Fruit fly (Drosophila melanogaster): ENCODE data around the gene CG32432.

CG32432 gene

dm6 chr3L:20923030-20923591, 38.1 kb upstream of the CG32432 start (continued):
- peak; percentile 87 for TF ChIP-seq CG6808 (GFP tag; optimal IDR thresholded peaks at IDR 0.05)
- peak; percentile 83 to 88 for TF ChIP-seq ss (GFP tag; optimal IDR thresholded peaks at IDR 0.05)
- TF ChIP-seq Eip75B (GFP tag; optimal IDR thresholded peaks at IDR 0.05), result peak; percentile 79
- TF ChIP-seq spab (GFP tag; optimal IDR thresholded peaks at IDR 0.05), result peak; percentile 85
- TF ChIP-seq CG11902 (GFP tag; optimal IDR thresholded peaks at IDR 0.05), result peak; percentile 16
- peak; percentile 60 for TF ChIP-seq Met (GFP tag; optimal IDR thresholded peaks at IDR 0.05)
- TF ChIP-seq Hr4 (GFP tag; optimal IDR thresholded peaks at IDR 0.05), result peak; percentile 84
- no peak for TF ChIP-seq Hr38 (GFP tag; optimal IDR thresholded peaks at IDR 0.05)
- TF ChIP-seq Hr39 (GFP tag; optimal IDR thresholded peaks at IDR 0.05), result peak; percentile 48

DNA sequence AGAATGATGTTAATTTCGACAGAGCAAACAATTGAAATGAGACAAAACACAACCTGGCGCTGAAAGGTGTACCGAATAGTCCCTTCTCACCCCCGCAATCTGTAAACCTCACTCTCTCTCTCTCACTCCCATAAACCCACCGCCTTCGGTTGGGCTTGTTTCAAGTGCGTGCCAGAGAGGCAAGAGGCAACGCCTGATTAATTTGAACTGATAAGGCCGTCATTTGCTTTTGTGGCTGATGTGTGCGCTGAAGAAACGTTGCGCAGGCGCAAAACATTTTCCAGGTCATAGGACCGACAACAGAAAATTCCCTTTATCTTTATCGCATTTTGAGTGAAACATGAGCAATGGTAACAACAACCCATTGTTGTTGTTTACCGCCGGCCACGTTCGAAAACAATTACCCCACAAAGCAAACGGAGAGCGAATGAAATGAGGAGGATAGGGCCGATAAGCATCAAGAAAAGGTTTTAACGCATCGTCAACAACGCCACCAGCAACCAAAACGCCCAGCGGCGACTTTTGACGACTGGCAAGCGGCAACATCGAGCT, 37.4 kb upstream of the CG32432 start:
- TF ChIP-seq CG3032 (tag; optimal IDR thresholded peaks at IDR 0.05) (no peak), ss (GFP tag; optimal IDR thresholded peaks at IDR 0.05) (peak in 1 of 2 experiments; percentile 40), fd85E (GFP tag; optimal IDR thresholded peaks at IDR 0.05) (no peak), pdm3 (GFP tag; optimal IDR thresholded peaks at IDR 0.05) (no peak), Met (GFP tag; optimal IDR thresholded peaks at IDR 0.05) (no peak), svp (GFP tag) (peak; percentile 63), Eip75B (GFP tag; optimal IDR thresholded peaks at IDR 0.05) (no peak), CG11294 (GFP tag; IDR thresholded peaks at IDR 0.05) (no peak), CG32006 (GFP tag; optimal IDR thresholded peaks at IDR 0.05) (no peak), CG3919 (GFP tag; optimal IDR thresholded peaks at IDR 0.05) (no peak), Blimp-1 (GFP tag; optimal IDR thresholded peaks at IDR 0.05) (no peak), fkh (GFP tag; optimal IDR thresholded peaks at IDR 0.05) (peak; percentile 92), Eip78C (GFP tag) (peak; percentile 39), CG31627 (GFP tag; optimal IDR thresholded peaks at IDR 0.05) (no peak), Lpt (GFP tag; optimal IDR thresholded peaks at IDR 0.05) (no peak), CG8632 (GFP tag; optimal IDR thresholded peaks at IDR 0.05) (no peak), Ets96B (tag; optimal IDR thresholded peaks at IDR 0.05) (no peak), Sox102F (GFP tag; optimal IDR thresholded peaks at IDR 0.05) (peak; percentile 3), Gug (GFP tag; IDR thresholded peaks at IDR 0.05) (no peak), achi (GFP tag; optimal IDR thresholded peaks at IDR 0.05) (no peak), CG6854 (GFP tag; optimal IDR thresholded peaks at IDR 0.05) (peak; percentile 75), CG1621 (tag; optimal IDR thresholded peaks at IDR 0.05) (peak; percentile 8)

DNA sequence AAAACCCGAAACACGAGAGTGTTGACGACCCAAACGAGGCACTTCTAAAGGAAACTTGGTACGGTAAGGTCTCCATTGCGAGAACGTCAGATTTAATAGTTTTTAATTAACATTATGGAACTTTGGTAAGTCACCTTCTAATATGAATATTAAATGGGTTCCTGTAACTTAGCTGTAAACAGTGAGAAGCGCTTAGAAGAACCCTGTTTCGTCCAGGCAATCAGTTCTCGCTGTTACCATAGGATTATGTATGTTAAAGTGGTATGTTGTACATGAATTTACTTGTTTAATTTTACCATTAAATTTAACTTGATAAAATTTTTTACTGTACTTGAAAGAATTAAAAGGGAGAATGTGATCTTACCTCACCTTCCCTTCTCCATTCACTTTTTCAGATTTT, 36.9 kb upstream of the CG32432 start:
- TF ChIP-seq Hr39 (GFP tag; optimal IDR thresholded peaks at IDR 0.05) (peak; percentile 5), CG31627 (GFP tag; optimal IDR thresholded peaks at IDR 0.05) (peak; percentile 5), CG6792 (GFP tag; optimal IDR thresholded peaks at IDR 0.05) (no peak), Eip75B (GFP tag; optimal IDR thresholded peaks at IDR 0.05) (no peak), Eip78C (GFP tag) (peak; percentile 49)

DNA sequence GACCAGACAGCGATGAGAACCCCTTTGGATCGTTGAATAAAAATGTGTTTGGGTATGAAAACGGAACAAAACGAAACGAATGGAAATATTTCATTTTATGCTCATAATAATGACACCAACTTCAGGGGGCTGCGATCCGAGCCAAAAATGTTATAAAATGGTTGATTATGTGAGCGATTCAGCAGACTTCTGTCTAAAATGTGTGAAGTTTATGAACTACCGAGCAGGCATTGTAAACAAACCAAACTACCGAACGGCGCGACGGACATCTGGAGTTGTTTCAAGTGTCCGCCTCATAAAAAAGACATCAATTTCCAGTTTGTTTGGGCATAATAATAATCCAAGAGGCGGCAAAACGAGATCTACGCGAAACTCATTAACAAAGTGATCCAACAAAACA, 35.5 kb upstream of the CG32432 start:
- peak; percentile 28 for TF ChIP-seq svp (GFP tag)
- TF ChIP-seq pdm3 (GFP tag; optimal IDR thresholded peaks at IDR 0.05), result no peak
- no peak for TF ChIP-seq CG3032 (tag; optimal IDR thresholded peaks at IDR 0.05)
- no peak for TF ChIP-seq acj6 (GFP tag; optimal IDR thresholded peaks at IDR 0.05)

DNA sequence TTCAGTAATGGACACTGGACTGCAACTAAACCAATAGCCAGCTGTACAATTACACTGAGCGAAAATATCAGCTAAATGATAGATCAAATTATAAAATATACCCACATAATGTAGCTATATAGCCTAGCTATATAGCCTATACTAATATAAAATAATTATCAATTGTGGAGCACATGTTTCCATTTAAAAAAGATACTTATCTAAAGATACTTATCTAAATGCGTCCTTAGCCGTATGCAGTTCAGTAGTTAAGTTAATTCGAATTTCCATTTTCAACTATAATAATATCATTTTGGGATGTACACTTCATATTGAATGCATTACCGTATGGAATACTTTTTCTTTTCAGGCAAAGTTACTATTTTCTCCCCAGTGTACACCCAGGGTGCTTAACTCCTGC, 34.0 kb upstream of the CG32432 start:
- TF ChIP-seq Gug (GFP tag; IDR thresholded peaks at IDR 0.05) (no peak), dsx (GFP tag; optimal IDR thresholded peaks at IDR 0.05; ENCODE audit: poor library complexity, severe bottlenecking) (peak; percentile 3), CG6792 (GFP tag; optimal IDR thresholded peaks at IDR 0.05) (no peak), Met (GFP tag; optimal IDR thresholded peaks at IDR 0.05) (no peak), CG10631 (GFP tag; optimal IDR thresholded peaks at IDR 0.05) (peak; percentile 48), CG6854 (GFP tag; optimal IDR thresholded peaks at IDR 0.05) (no peak), Ets21C (GFP tag; optimal IDR thresholded peaks at IDR 0.05) (no peak), CG15336 (GFP tag; IDR thresholded peaks at IDR 0.05) (peak; percentile 55), CG4318 (GFP tag; optimal IDR thresholded peaks at IDR 0.05) (peak; percentile 64), svp (GFP tag) (peak; percentile 61), Eip93F (GFP tag; optimal IDR thresholded peaks at IDR 0.05) (no peak), ss (GFP tag; optimal IDR thresholded peaks at IDR 0.05) (no peak), cyc (GFP tag; optimal IDR thresholded peaks at IDR 0.05) (no peak), topi (GFP tag; optimal IDR thresholded peaks at IDR 0.05) (no peak), eg (GFP tag; IDR thresholded peaks at IDR 0.05) (peak; percentile 30; the same call in 1 of the 3 replicates), Eip78C (GFP tag) (peak; percentile 80), CG8319 (GFP tag; optimal IDR thresholded peaks at IDR 0.05) (no peak), CG31627 (GFP tag; optimal IDR thresholded peaks at IDR 0.05) (no peak), CG34406 (GFP tag; optimal IDR thresholded peaks at IDR 0.05) (peak; percentile 11), CG16779 (tag; optimal IDR thresholded peaks at IDR 0.05) (no peak), Sox102F (GFP tag; optimal IDR thresholded peaks at IDR 0.05) (no peak), Lpt (GFP tag; optimal IDR thresholded peaks at IDR 0.05) (no peak)

Data from whole organism, prepupa.